Fruit fly (Drosophila melanogaster) whole organism: ENCODE data around the gene STUB1.

ENCODE experiments used
- CG8478 ChIP-seq: fragments of >200 bp; optimal IDR thresholded peaks from 2 replicates; lab custom pipeline; 2018; ENCODE audit warnings: inconsistent platforms
- Dll ChIP-seq: fragments of >200 bp; optimal IDR thresholded peaks from 2 replicates; lab custom pipeline; 2017
- EcR ChIP-seq, 2 experiments: fragments of >200 bp; optimal IDR thresholded peaks; 2 replicates each; lab custom pipeline; 2017; ENCODE audit warnings: missing biosample characterization in 2 of 2, missing genetic modification characterization in 2 of 2, missing genetic modification reagents in 2 of 2
- pan ChIP-seq: fragments of >200 bp; optimal IDR thresholded peaks from 2 replicates; lab custom pipeline; 2017
- psq ChIP-seq: fragments of >200 bp; optimal IDR thresholded peaks from 2 replicates; lab custom pipeline; 2017
- usp ChIP-seq: fragments of >200 bp; optimal IDR thresholded peaks from 2 replicates; lab custom pipeline; 2017; ENCODE audit warnings: missing biosample characterization, missing genetic modification characterization, mixed read lengths

Gene STUB1

dm6 chr2L:10437317-10437716 lies at the start of gene STUB1:
Gene STUB1, plus strand, starts transcription at chr2L:10437548.
- no peak for TF ChIP-seq psq (lab: Kevin White, UChicago)
- no peak for TF ChIP-seq EcR (GFP tag; optimal IDR thresholded peaks at IDR 0.05; lab: Kevin White, UChicago)
- TF ChIP-seq Dll: no peak
- TF ChIP-seq usp (GFP tag; lab: Kevin White, UChicago): no peak
- TF ChIP-seq pan (lab: Kevin White, UChicago): no peak
- TF ChIP-seq CG8478 (lab: Kevin White, UChicago): no peak

- TF ChIP-seq CG8478 (lab: Kevin White, UChicago) (no peak), psq (lab: Kevin White, UChicago) (no peak), usp (GFP tag; lab: Kevin White, UChicago) (no peak), Dll (no peak), pan (lab: Kevin White, UChicago) (no peak), EcR (GFP tag; optimal IDR thresholded peaks at IDR 0.05; lab: Kevin White, UChicago) (no peak)
Measured at dm6 chr2L:10387869-10388726, 49.2 kb upstream of the STUB1 start, which contains the start of gene da. Gene da, plus strand, starts transcription at chr2L:10388105.

- TF ChIP-seq CG8478 (lab: Kevin White, UChicago): no peak
- TF ChIP-seq Dll: no peak
- TF ChIP-seq pan (lab: Kevin White, UChicago): no peak
- TF ChIP-seq EcR (GFP tag; optimal IDR thresholded peaks at IDR 0.05; lab: Kevin White, UChicago): no peak
- no peak for TF ChIP-seq psq (lab: Kevin White, UChicago)
- TF ChIP-seq usp (GFP tag; lab: Kevin White, UChicago): no peak
Measured at dm6 chr2L:10393467-10393866, 43.9 kb upstream of the STUB1 start.

- TF ChIP-seq Dll: no peak
- no peak for TF ChIP-seq pan (lab: Kevin White, UChicago)
- TF ChIP-seq EcR (GFP tag; optimal IDR thresholded peaks at IDR 0.05; lab: Kevin White, UChicago): no peak
- no peak for TF ChIP-seq usp (GFP tag; lab: Kevin White, UChicago)
- TF ChIP-seq CG8478 (lab: Kevin White, UChicago): no peak
- TF ChIP-seq psq (lab: Kevin White, UChicago): no peak
Measured at dm6 chr2L:10395035-10395434, 42.3 kb upstream of the STUB1 start.

dm6 chr2L:10395642-10396487 lies 41.5 kb upstream of the STUB1 start, which contains the start of gene Mdh1:
Gene Mdh1, minus strand, starts transcription at chr2L:10396332.
- TF ChIP-seq EcR (GFP tag; optimal IDR thresholded peaks at IDR 0.05; lab: Kevin White, UChicago) (no peak), CG8478 (lab: Kevin White, UChicago) (no peak), Dll (no peak), psq (lab: Kevin White, UChicago) (no peak), usp (GFP tag; lab: Kevin White, UChicago) (no peak), pan (lab: Kevin White, UChicago) (no peak)

- TF ChIP-seq usp (GFP tag; lab: Kevin White, UChicago): no peak
- no peak for TF ChIP-seq Dll
- TF ChIP-seq EcR (GFP tag; optimal IDR thresholded peaks at IDR 0.05; lab: Kevin White, UChicago): no peak
- no peak for TF ChIP-seq pan (lab: Kevin White, UChicago)
- no peak for TF ChIP-seq psq (lab: Kevin White, UChicago)
- no peak for TF ChIP-seq CG8478 (lab: Kevin White, UChicago)
Measured at dm6 chr2L:10396488-10396824, 40.9 kb upstream of the STUB1 start, which contains the start of gene Cnot4. Gene Cnot4, plus strand, starts transcription at chr2L:10396716.

dm6 chr2L:10396877-10397587 lies 40.3 kb upstream of the STUB1 start:
- TF ChIP-seq psq (lab: Kevin White, UChicago) (no peak), Dll (no peak), pan (lab: Kevin White, UChicago) (no peak), EcR (GFP tag; optimal IDR thresholded peaks at IDR 0.05; lab: Kevin White, UChicago) (no peak), CG8478 (lab: Kevin White, UChicago) (no peak), usp (GFP tag; lab: Kevin White, UChicago) (no peak)

- TF ChIP-seq usp (GFP tag; lab: Kevin White, UChicago) (no peak), Dll (no peak)
Measured at dm6 chr2L:10403803-10404315, 33.5 kb upstream of the STUB1 start.

- no peak for TF ChIP-seq CG8478 (lab: Kevin White, UChicago)
- TF ChIP-seq pan (lab: Kevin White, UChicago): no peak
- no peak for TF ChIP-seq usp (GFP tag; lab: Kevin White, UChicago)
- TF ChIP-seq psq (lab: Kevin White, UChicago): no peak
- TF ChIP-seq Dll: no peak
Measured at dm6 chr2L:10405008-10405654, 32.2 kb upstream of the STUB1 start, which contains the start of the genes CG17768, LSm-4 and Ir31a. Gene CG17768, minus strand, starts transcription at chr2L:10405203. Gene LSm-4, minus strand, starts transcription at chr2L:10405203. Gene Ir31a, plus strand, starts transcription at chr2L:10405565.

dm6 chr2L:10408122-10408576 lies 29.2 kb upstream of the STUB1 start, which contains the start of the genes Ip259 and RpS27A:
Gene Ip259, plus strand, starts transcription at chr2L:10408352.
Gene RpS27A, plus strand, starts transcription at chr2L:10408352.
- TF ChIP-seq usp (GFP tag; lab: Kevin White, UChicago): no peak
- no peak for TF ChIP-seq pan (lab: Kevin White, UChicago)
- no peak for TF ChIP-seq CG8478 (lab: Kevin White, UChicago)
- no peak for TF ChIP-seq psq (lab: Kevin White, UChicago)
- TF ChIP-seq EcR (GFP tag; optimal IDR thresholded peaks at IDR 0.05; lab: Kevin White, UChicago): no peak
- no peak for TF ChIP-seq Dll
